Worm (Caenorhabditis elegans) whole organism, late embryonic: ENCODE measurements around the gene rme-6.

ENCODE experiments used
- F13H6.1 ChIP-seq: sonication (generic microtip); optimal IDR thresholded peaks from 2 replicates; lab custom pipeline; 2016; ENCODE audit warnings: missing genetic modification characterization, missing compliant biosample characterization
- K09A11.1 ChIP-seq: sonication (generic microtip); optimal IDR thresholded peaks from 2 replicates; lab custom pipeline; 2017; ENCODE audit warnings: antibody characterized with exemption, mild to moderate bottlenecking, missing genetic modification characterization, missing compliant biosample characterization; ENCODE audit not compliant: insufficient read depth
- ceh-22 ChIP-seq: sonication (generic microtip); optimal IDR thresholded peaks from 2 replicates; lab custom pipeline; 2017; ENCODE audit warnings: missing biosample characterization, missing genetic modification characterization
- fkh-10 ChIP-seq: fragments of 150-350 bp; optimal IDR thresholded peaks from 2 replicates; lab custom pipeline; 2014; ENCODE audit warnings: missing biosample characterization, missing genetic modification reagents, missing genetic modification characterization
- nhr-11 ChIP-seq: fragments of 150-350 bp; optimal IDR thresholded peaks from 2 replicates; lab custom pipeline; 2014; ENCODE audit warnings: missing biosample characterization, missing genetic modification characterization
- pqm-1 ChIP-seq: sonication (generic microtip); optimal IDR thresholded peaks from 2 replicates; lab custom pipeline; 2016; ENCODE audit warnings: missing genetic modification characterization, missing compliant biosample characterization
- tbx-2 ChIP-seq: sonication (generic microtip); optimal IDR thresholded peaks from 2 replicates; lab custom pipeline; 2016; ENCODE audit warnings: missing genetic modification characterization, missing compliant biosample characterization
- unc-86 ChIP-seq: sonication (generic microtip); optimal IDR thresholded peaks from 2 replicates; lab custom pipeline; 2016; ENCODE audit warnings: missing genetic modification characterization, missing compliant biosample characterization

DNA sequence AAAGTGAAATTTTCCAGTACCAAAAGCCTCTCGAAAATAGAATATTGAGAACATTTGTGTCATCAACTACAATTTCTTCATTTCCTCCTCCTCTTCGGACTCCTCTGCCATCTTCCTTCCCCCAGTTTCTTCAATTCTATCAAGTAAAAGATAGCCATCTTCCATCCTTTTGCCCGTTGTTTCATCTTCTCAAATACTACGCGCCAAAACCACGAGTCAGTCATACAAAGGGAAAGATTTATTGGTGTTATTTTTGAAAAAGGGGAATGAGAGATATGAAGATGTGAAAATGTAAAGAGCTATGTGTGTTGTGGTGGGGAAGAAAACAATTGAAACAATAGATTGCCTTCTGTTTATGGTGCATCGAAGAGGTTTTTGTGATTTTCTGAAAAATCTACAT is 25.2 kb downstream of the rme-6 start:
- no peak for TF ChIP-seq K09A11.1 (tag; lab: Kevin White, UChicago)
- TF ChIP-seq F13H6.1 (tag; lab: Kevin White, UChicago): no peak
- no peak for TF ChIP-seq pqm-1 (tag; lab: Kevin White, UChicago)
- no peak for TF ChIP-seq nhr-11 (tag; lab: Kevin White, UChicago)
- TF ChIP-seq fkh-10 (GFP tag; lab: Kevin White, UChicago): no peak
- no peak for TF ChIP-seq ceh-22 (tag; lab: Kevin White, UChicago)
- no peak for TF ChIP-seq tbx-2
- TF ChIP-seq unc-86: no peak
